Fruit fly (Drosophila melanogaster): Measurements from ENCODE around the gene Surf4.
A peak's percentile ranks its signal among the peaks of the same experiment; 100 is the strongest.

The Surf4 gene

DNA sequence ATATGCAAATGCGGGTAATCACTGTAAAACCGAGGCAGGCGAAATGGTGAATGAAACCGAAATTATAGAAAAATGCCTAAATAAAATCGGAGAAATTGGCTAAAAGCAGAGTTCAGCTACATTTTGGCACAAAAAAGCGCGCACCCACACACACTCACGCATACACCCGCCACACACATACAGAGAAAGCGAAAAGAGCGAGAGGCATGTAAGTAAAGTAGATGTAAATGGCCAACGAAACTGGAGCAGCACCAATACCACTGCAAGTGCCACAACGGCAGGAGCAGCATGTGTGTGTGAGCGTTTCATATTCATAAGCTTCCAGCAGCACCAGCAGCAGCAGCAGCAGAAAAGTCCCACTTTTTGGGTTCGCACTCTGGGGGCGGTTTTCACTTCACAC is 29.5 kb upstream of the Surf4 start (continued):
- TF ChIP-seq Scr (GFP tag; IDR thresholded peaks at IDR 0.05; ENCODE audit: partially characterized antibody), result no peak

DNA sequence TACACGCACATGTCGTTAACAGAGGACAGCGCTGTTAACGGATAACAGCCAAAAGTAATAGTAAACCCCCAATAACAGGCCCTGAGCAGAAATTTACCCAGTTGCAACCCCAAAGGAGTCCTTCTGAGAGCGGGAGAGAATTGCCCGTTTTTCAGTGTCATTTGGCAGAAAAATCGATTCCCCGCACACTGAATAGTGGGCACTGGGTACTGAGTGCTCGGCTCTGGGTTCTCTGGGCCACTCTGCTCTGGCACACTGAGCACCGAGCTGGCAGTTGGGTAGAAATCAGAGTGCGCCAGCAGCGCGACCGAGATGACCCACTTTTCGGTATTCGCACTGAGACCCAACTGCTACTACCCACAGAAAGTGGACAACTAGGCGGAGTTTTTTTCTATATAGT is 28.4 kb upstream of the Surf4 start, which contains the start of gene Rbp:
Gene Rbp (plus strand): TSS at position 239 of the 400 bp plus-strand sequence.
- TF ChIP-seq CG14050 (GFP tag; IDR thresholded peaks at IDR 0.05) (no peak), CG33213 (GFP tag; optimal IDR thresholded peaks at IDR 0.05) (no peak), CG32767 (GFP tag; IDR thresholded peaks at IDR 0.05) (no peak), HmgZ (tag; optimal IDR thresholded peaks at IDR 0.05) (no peak), CG8089 (GFP tag; optimal IDR thresholded peaks at IDR 0.05) (no peak), onecut (GFP tag; IDR thresholded peaks at IDR 0.05) (peak; percentile 98), Med (GFP tag) (peak; percentile 58), wek (GFP tag; optimal IDR thresholded peaks at IDR 0.05) (no peak), seq (GFP tag; IDR thresholded peaks at IDR 0.05) (peak; percentile 59), sens (GFP tag) (peak; percentile 66), z (GFP tag; IDR thresholded peaks at IDR 0.05) (0 out of 3 replicates have a peak, but pooled peaks have one; percentile 39), YL-1 (GFP tag; optimal IDR thresholded peaks at IDR 0.05) (peak; percentile 22), Trl (optimal IDR thresholded peaks at IDR 0.05) (peak; percentile 52 to 72), Trl (GFP tag; optimal IDR thresholded peaks at IDR 0.05) (no peak), zen2 (GFP tag; IDR thresholded peaks at IDR 0.05; ENCODE audit: partially characterized antibody) (0 out of 3 replicates have a peak, but pooled peaks have one; percentile 41), CG31224 (GFP tag; IDR thresholded peaks at IDR 0.05) (no peak), ewg (GFP tag; optimal IDR thresholded peaks at IDR 0.05) (peak; percentile 36), CG34422 (GFP tag; IDR thresholded peaks at IDR 0.05) (0 out of 3 replicates have a peak, but pooled peaks have one; percentile 17), cg (GFP tag; optimal IDR thresholded peaks at IDR 0.05) (peak; percentile 28), CG16779 (GFP tag; IDR thresholded peaks at IDR 0.05) (peak; percentile 62; the same call in 1 of the 2 replicates)

DNA sequence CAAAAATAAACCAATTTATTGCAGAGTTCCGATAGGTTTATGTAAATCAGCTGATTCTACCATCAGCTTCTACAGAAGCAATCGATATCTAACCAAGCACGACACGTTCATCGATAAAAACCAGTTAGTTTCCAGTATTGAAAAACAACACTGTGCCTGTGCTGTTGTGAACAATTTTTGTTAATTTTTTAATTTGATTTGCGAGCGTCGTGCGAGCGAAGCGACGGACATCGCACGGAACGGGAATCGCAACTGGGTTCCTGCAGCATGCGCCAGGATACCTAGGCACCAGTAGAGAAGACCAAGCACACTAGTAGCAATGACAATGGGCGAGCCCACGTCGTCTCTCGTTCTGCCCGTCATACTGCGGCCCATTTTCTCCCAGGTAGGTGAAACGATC is 25.9 kb upstream of the Surf4 start, which contains the start of the genes Ccm3 and CG6136:
Gene Ccm3 (plus strand): TSS at position 125 of the 400 bp plus-strand sequence.
Gene CG6136 (minus strand): TSS at position 380 of the 400 bp plus-strand sequence.
- TF ChIP-seq ab (GFP tag; optimal IDR thresholded peaks at IDR 0.05) (no peak), CG12104 (GFP tag; optimal IDR thresholded peaks at IDR 0.05) (peak; percentile 6), Dbx (GFP tag; IDR thresholded peaks at IDR 0.05) (peak; percentile 75), grau (tag; optimal IDR thresholded peaks at IDR 0.05) (peak; percentile 54), CG4617 (GFP tag; optimal IDR thresholded peaks at IDR 0.05; ENCODE audit: borderline replicate concordance) (peak; percentile 88), NC2β (GFP tag; optimal IDR thresholded peaks at IDR 0.05) (peak; percentile 35), CG12942 (GFP tag; optimal IDR thresholded peaks at IDR 0.05) (no peak), Side (GFP tag; optimal IDR thresholded peaks at IDR 0.05) (peak; percentile 59), CG9797 (GFP tag; optimal IDR thresholded peaks at IDR 0.05) (peak; percentile 26), ato (GFP tag; IDR thresholded peaks at IDR 0.05; ENCODE audit: partially characterized antibody) (peak; percentile 95), CG1792 (GFP tag; optimal IDR thresholded peaks at IDR 0.05) (peak; percentile 57), CoRest (tag; optimal IDR thresholded peaks at IDR 0.05) (no peak), p53 (GFP tag; optimal IDR thresholded peaks at IDR 0.05) (peak; percentile 19), CG9727 (GFP tag; optimal IDR thresholded peaks at IDR 0.05) (peak; percentile 25), BtbVII (GFP tag; optimal IDR thresholded peaks at IDR 0.05) (no peak), exex (tag; optimal IDR thresholded peaks at IDR 0.05) (peak; percentile 43), Antp (GFP tag; optimal IDR thresholded peaks at IDR 0.05) (peak; percentile 29), CG7928 (GFP tag; optimal IDR thresholded peaks at IDR 0.05) (peak; percentile 27), CG42726 (GFP tag; IDR thresholded peaks at IDR 0.05; ENCODE audit: partially characterized antibody) (peak; percentile 89; the same call in 1 of the 2 replicates), phol (tag; optimal IDR thresholded peaks at IDR 0.05) (peak; percentile 25), danr (GFP tag; IDR thresholded peaks at IDR 0.05) (no peak), CG3407 (GFP tag; optimal IDR thresholded peaks at IDR 0.05) (no peak), Scr (GFP tag; IDR thresholded peaks at IDR 0.05; ENCODE audit: partially characterized antibody) (peak; percentile 91), pho (GFP tag; optimal IDR thresholded peaks at IDR 0.05) (peak; percentile 37), Xrp1 (GFP tag; IDR thresholded peaks at IDR 0.05) (peak; percentile 35; the same call in 1 of the 2 replicates), CG6272 (GFP tag; IDR thresholded peaks at IDR 0.05) (0 out of 2 replicates have a peak, but pooled peaks have one; percentile 10), CG12769 (tag; optimal IDR thresholded peaks at IDR 0.05) (no peak), CG15011 (GFP tag; optimal IDR thresholded peaks at IDR 0.05) (no peak), gcm2 (GFP tag; optimal IDR thresholded peaks at IDR 0.05) (peak; percentile 5)
